Worm (Caenorhabditis elegans) whole organism, young adult: ENCODE results near the gene arf-1.

Experiments used
- B0019.2 ChIP-seq: fragments of 200-800 bp; sonication (Bioruptor generic); conservative IDR thresholded peaks from 2 replicates; pipeline ENCODE4 v1.3.6; 2022; ENCODE audit warnings: missing genetic modification reagents, missing genetic modification characterization, missing compliant biosample characterization
- F33H1.4 ChIP-seq: fragments of 200-800 bp; sonication (Bioruptor generic); IDR thresholded peaks from 2 replicates; pipeline ENCODE4 v1.3.6; 2022; ENCODE audit warnings: missing genetic modification reagents, missing genetic modification characterization, missing compliant biosample characterization
- F49E8.2 ChIP-seq: sonication (generic microtip); optimal IDR thresholded peaks from 3 replicates; lab custom pipeline; 2017; ENCODE audit warnings: missing genetic modification characterization, mild to moderate bottlenecking, missing compliant biosample characterization, antibody characterized with exemption, moderate library complexity; ENCODE audit not compliant: insufficient read depth
- F52B5.7 ChIP-seq: sonication (generic microtip); optimal IDR thresholded peaks from 2 replicates; lab custom pipeline; 2016; ENCODE audit warnings: mild to moderate bottlenecking, missing genetic modification characterization, missing compliant biosample characterization
- F55B11.4 ChIP-seq: sonication (generic microtip); optimal IDR thresholded peaks from 2 replicates; lab custom pipeline; 2016; ENCODE audit warnings: missing compliant biosample characterization, missing genetic modification characterization, borderline replicate concordance; ENCODE audit not compliant: insufficient read depth
- K12H6.12 ChIP-seq: fragments of 200-800 bp; sonication (Bioruptor generic); optimal IDR thresholded peaks from 2 replicates; lab custom pipeline; 2018; ENCODE audit warnings: mild to moderate bottlenecking, missing genetic modification characterization, missing compliant biosample characterization
- Y56A3A.18 ChIP-seq: fragments of 200-800 bp; sonication (Bioruptor generic); IDR thresholded peaks from 2 replicates; pipeline ENCODE4 v1.3.6; 2022; ENCODE audit warnings: missing genetic modification reagents, missing genetic modification characterization, missing compliant biosample characterization
- Y79H2A.3 ChIP-seq: fragments of 200-800 bp; sonication (Bioruptor generic); conservative IDR thresholded peaks from 2 replicates; pipeline ENCODE4 v1.3.6; 2022; ENCODE audit warnings: missing genetic modification reagents, missing genetic modification characterization, missing compliant biosample characterization
- ZK185.1 ChIP-seq: sonication (generic microtip); optimal IDR thresholded peaks from 2 replicates; lab custom pipeline; 2016; ENCODE audit warnings: mild to moderate bottlenecking, missing genetic modification characterization, missing compliant biosample characterization; ENCODE audit not compliant: poor library complexity, severe bottlenecking
- akir-1 ChIP-seq: fragments of 200-800 bp; sonication (Bioruptor generic); optimal IDR thresholded peaks from 2 replicates; lab custom pipeline; 2018; ENCODE audit warnings: mild to moderate bottlenecking, missing genetic modification characterization, moderate library complexity, missing compliant biosample characterization
- ama-1 ChIP-seq, 3 experiments: fragments of 150-350 bp in 1 of 3; sonication (generic microtip) in 2 of 3; optimal IDR thresholded peaks; 2 replicates each; lab custom pipeline; 2014 to 2018; ENCODE audit warnings: missing biosample characterization in 2 of 3, missing genetic modification characterization in 2 of 3, missing genetic modification reagents in 2 of 3
- aptf-3 ChIP-seq: fragments of 200-800 bp; sonication (Bioruptor generic); IDR thresholded peaks from 2 replicates; pipeline ENCODE4 v1.3.6; 2022; ENCODE audit warnings: missing genetic modification characterization, missing compliant biosample characterization
- athp-1 ChIP-seq: sonication (generic microtip); optimal IDR thresholded peaks from 2 replicates; lab custom pipeline; 2017; ENCODE audit warnings: mild to moderate bottlenecking, missing genetic modification characterization, missing compliant biosample characterization
- attf-3 ChIP-seq: fragments of 200-800 bp; sonication (Bioruptor generic); conservative IDR thresholded peaks from 2 replicates; pipeline ENCODE4 v1.3.6; 2022; ENCODE audit warnings: missing genetic modification reagents, missing genetic modification characterization, missing compliant biosample characterization
- attf-5 ChIP-seq: fragments of 200-800 bp; sonication (Bioruptor generic); optimal IDR thresholded peaks from 2 replicates; lab custom pipeline; 2018; ENCODE audit warnings: mild to moderate bottlenecking, missing genetic modification characterization, missing compliant biosample characterization
- ccch-3 ChIP-seq: fragments of 200-800 bp; sonication (Bioruptor generic); optimal IDR thresholded peaks from 2 replicates; lab custom pipeline; 2018; ENCODE audit warnings: mild to moderate bottlenecking, missing genetic modification characterization, missing compliant biosample characterization
- cebp-1 ChIP-seq, 2 experiments: fragments of 200-800 bp in 1 of 2; sonication (Bioruptor generic) in 1 of 2; sonication (generic microtip) in 1 of 2; IDR thresholded peaks in 1 of 2; optimal IDR thresholded peaks in 1 of 2; 2 replicates each; pipeline versions ENCODE4 v1.3.6 to Lab custom; 2017 to 2022; ENCODE audit warnings: missing compliant biosample characterization in 2 of 2, missing genetic modification characterization in 2 of 2, mild to moderate bottlenecking in 1 of 2, missing genetic modification reagents in 1 of 2, moderate library complexity in 1 of 2
- ceh-27 ChIP-seq: fragments of 200-800 bp; sonication (Bioruptor generic); optimal IDR thresholded peaks from 2 replicates; lab custom pipeline; 2018; ENCODE audit warnings: mild to moderate bottlenecking, missing genetic modification characterization, moderate library complexity, missing compliant biosample characterization
- ceh-58 ChIP-seq: fragments of 200-800 bp; sonication (Bioruptor generic); IDR thresholded peaks from 2 replicates; pipeline ENCODE4 v1.3.6; 2022; ENCODE audit warnings: missing genetic modification characterization, missing compliant biosample characterization
- dpff-1 ChIP-seq: sonication (generic microtip); optimal IDR thresholded peaks from 2 replicates; lab custom pipeline; 2017; ENCODE audit warnings: mild to moderate bottlenecking, missing genetic modification characterization, missing compliant biosample characterization
- egl-18 ChIP-seq: fragments of 200-800 bp; sonication (Bioruptor generic); IDR thresholded peaks from 2 replicates; pipeline ENCODE4 v1.3.6; 2022; ENCODE audit warnings: missing genetic modification reagents, missing genetic modification characterization, missing compliant biosample characterization
- hmg-1.2 ChIP-seq: fragments of 200-800 bp; sonication (Bioruptor generic); IDR thresholded peaks from 2 replicates; pipeline ENCODE4 v1.3.6; 2022; ENCODE audit warnings: missing genetic modification reagents, missing genetic modification characterization, missing compliant biosample characterization
- hmg-20 ChIP-seq: fragments of 200-800 bp; sonication (Bioruptor generic); IDR thresholded peaks from 2 replicates; pipeline ENCODE4 v1.3.6; 2022; ENCODE audit warnings: missing genetic modification reagents, missing genetic modification characterization, missing compliant biosample characterization
- hrde-1 ChIP-seq: sonication (generic microtip); optimal IDR thresholded peaks from 2 replicates; lab custom pipeline; 2016; ENCODE audit warnings: missing genetic modification characterization, mild to moderate bottlenecking, missing compliant biosample characterization, moderate library complexity, missing genotype, missing genetic modification reagents, borderline replicate concordance
- let-526 ChIP-seq: fragments of 200-800 bp; sonication (Bioruptor generic); IDR thresholded peaks from 2 replicates; pipeline ENCODE4 v1.3.6; 2022; ENCODE audit warnings: missing genetic modification reagents, missing genetic modification characterization, missing compliant biosample characterization
- lin-40 ChIP-seq: sonication (generic microtip); optimal IDR thresholded peaks from 2 replicates; lab custom pipeline; 2016; ENCODE audit warnings: missing genetic modification characterization, mild to moderate bottlenecking, missing compliant biosample characterization, missing genotype, missing genetic modification reagents
- lsl-1 ChIP-seq: fragments of 200-800 bp; sonication (Bioruptor generic); optimal IDR thresholded peaks from 2 replicates; lab custom pipeline; 2018; ENCODE audit warnings: mild to moderate bottlenecking, missing genetic modification characterization, moderate library complexity, missing compliant biosample characterization
- madf-3 ChIP-seq: fragments of 200-800 bp; sonication (Bioruptor generic); IDR thresholded peaks from 2 replicates; pipeline ENCODE4 v1.3.6; 2022; ENCODE audit warnings: missing genetic modification reagents, missing genetic modification characterization, missing compliant biosample characterization
- madf-8 ChIP-seq: fragments of 200-800 bp; sonication (Bioruptor generic); conservative IDR thresholded peaks from 2 replicates; pipeline ENCODE4 v1.3.6; 2022; ENCODE audit warnings: missing genetic modification reagents, missing genetic modification characterization, missing compliant biosample characterization
- mes-4 ChIP-seq: sonication (generic microtip); optimal IDR thresholded peaks from 2 replicates; lab custom pipeline; 2016; ENCODE audit warnings: missing genotype, missing genetic modification characterization, missing compliant biosample characterization
- nfyb-1 ChIP-seq: fragments of 200-800 bp; sonication (Bioruptor generic); IDR thresholded peaks from 2 replicates; pipeline ENCODE4 v1.3.6; 2022; ENCODE audit warnings: missing genetic modification reagents, missing genetic modification characterization, missing compliant biosample characterization
- nhr-27 ChIP-seq: fragments of 200-800 bp; sonication (Bioruptor generic); optimal IDR thresholded peaks from 2 replicates; lab custom pipeline; 2018; ENCODE audit warnings: mild to moderate bottlenecking, missing genetic modification characterization, moderate library complexity, missing compliant biosample characterization
- pha-4 ChIP-seq: fragments of 150-350 bp; sonication (generic microtip); optimal IDR thresholded peaks from 2 replicates; lab custom pipeline; 2014; ENCODE audit warnings: missing biosample characterization, missing genetic modification reagents, missing genetic modification characterization
- snpc-1.1 ChIP-seq: sonication (generic microtip); optimal IDR thresholded peaks from 2 replicates; lab custom pipeline; 2017; ENCODE audit warnings: missing genetic modification characterization, mild to moderate bottlenecking, missing compliant biosample characterization, antibody characterized with exemption, moderate library complexity, missing genotype, missing genetic modification reagents; ENCODE audit not compliant: insufficient read depth
- snpc-1.3 ChIP-seq: sonication (generic microtip); optimal IDR thresholded peaks from 2 replicates; lab custom pipeline; 2017; ENCODE audit warnings: missing genetic modification characterization, mild to moderate bottlenecking, missing compliant biosample characterization, antibody characterized with exemption, moderate library complexity, missing genotype, missing genetic modification reagents; ENCODE audit not compliant: insufficient read depth
- snpc-4 ChIP-seq, 5 experiments: fragments of 150-350 bp in 1 of 5; sonication (generic microtip) in 4 of 5; optimal IDR thresholded peaks; 2 replicates each; lab custom pipeline; 2014 to 2018; ENCODE audit warnings: missing genetic modification characterization in 5 of 5, missing biosample characterization in 3 of 5, antibody characterized with exemption in 2 of 5, mild to moderate bottlenecking in 2 of 5, missing compliant biosample characterization in 2 of 5, missing genotype in 2 of 5, moderate library complexity in 2 of 5, missing genetic modification reagents in 1 of 5
- somi-1 ChIP-seq: fragments of 200-800 bp; sonication (Bioruptor generic); optimal IDR thresholded peaks from 2 replicates; lab custom pipeline; 2018; ENCODE audit warnings: mild to moderate bottlenecking, missing genetic modification characterization, missing compliant biosample characterization
- sptf-2 ChIP-seq: fragments of 200-800 bp; sonication (Bioruptor generic); optimal IDR thresholded peaks from 2 replicates; lab custom pipeline; 2018; ENCODE audit warnings: mild to moderate bottlenecking, missing genetic modification characterization, missing compliant biosample characterization
- tbx-9 ChIP-seq: sonication (generic microtip); optimal IDR thresholded peaks from 2 replicates; lab custom pipeline; 2016; ENCODE audit warnings: borderline replicate concordance, missing genetic modification characterization, inconsistent platforms, missing compliant biosample characterization
- unc-62 ChIP-seq: fragments of 150-350 bp; optimal IDR thresholded peaks from 2 replicates; lab custom pipeline; 2014; ENCODE audit warnings: missing biosample characterization, missing genetic modification reagents, missing genetic modification characterization
- xnd-1 ChIP-seq: sonication (generic microtip); optimal IDR thresholded peaks from 2 replicates; lab custom pipeline; 2016; ENCODE audit warnings: missing genotype, missing genetic modification reagents, missing genetic modification characterization, missing compliant biosample characterization
- ztf-26 ChIP-seq: sonication (generic microtip); optimal IDR thresholded peaks from 2 replicates; lab custom pipeline; 2017; ENCODE audit warnings: missing genetic modification characterization, missing compliant biosample characterization
- ztf-3 ChIP-seq: fragments of 200-800 bp; sonication (Bioruptor generic); optimal IDR thresholded peaks from 2 replicates; lab custom pipeline; 2018; ENCODE audit warnings: mild to moderate bottlenecking, missing genetic modification characterization, missing compliant biosample characterization

Gene arf-1

ce11 chrIII:5680141-5680540 lies 34.5 kb upstream of the arf-1 start, which contains the start of gene pst-2 (continued):
- no peak for TF ChIP-seq let-526 (GFP tag; lab: Robert Waterston, UW)
- peak; percentile 22; the same call in 1 of the 2 replicates for TF ChIP-seq F33H1.4 (GFP tag; lab: Robert Waterston, UW)
- 0 out of 2 replicates have a peak, but pooled peaks have one; percentile 6 for TF ChIP-seq hmg-1.2
- no peak for TF ChIP-seq lsl-1 (GFP tag; lab: Kevin White, UChicago)
- TF ChIP-seq ceh-27 (GFP tag; lab: Kevin White, UChicago): no peak
- TF ChIP-seq hrde-1: peak; percentile 74
- TF ChIP-seq ceh-58 (GFP tag; lab: Robert Waterston, UW): peak; percentile 67; the same call in 1 of the 2 replicates
- no peak for TF ChIP-seq Y79H2A.3 (GFP tag; lab: Robert Waterston, UW)
- no peak for TF ChIP-seq athp-1 (tag; lab: Kevin White, UChicago)
- TF ChIP-seq ccch-3 (GFP tag; lab: Kevin White, UChicago): no peak
- no peak; the same call in 1 of the 2 replicates for TF ChIP-seq Y56A3A.18
- TF ChIP-seq ztf-3 (GFP tag; lab: Kevin White, UChicago): no peak
- no peak for TF ChIP-seq B0019.2
- TF ChIP-seq madf-8 (GFP tag; lab: Robert Waterston, UW): no peak

DNA sequence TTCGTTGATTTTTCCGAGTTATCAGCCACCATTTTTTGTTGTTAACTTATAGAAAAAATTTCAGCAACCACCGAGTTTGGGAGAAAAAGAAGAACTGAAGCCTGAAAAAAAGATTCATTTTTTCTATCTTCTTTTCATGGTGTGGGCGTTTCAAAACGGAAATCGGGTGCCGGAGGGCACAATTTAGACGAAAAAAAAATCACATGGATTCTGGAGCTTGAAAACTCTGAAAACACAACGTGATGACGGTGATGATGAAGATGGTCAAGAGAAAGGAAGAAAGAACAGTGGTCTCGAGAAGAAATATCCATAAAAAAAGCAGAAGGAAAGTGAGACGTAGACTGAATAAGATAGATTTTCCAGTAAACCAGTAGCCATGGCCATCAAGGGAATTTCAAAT lies 30.7 kb upstream of the arf-1 start, which contains the start of gene rcan-1:
Gene rcan-1 (minus strand): TSS at position 101 of the 400 bp plus-strand sequence.
- TF ChIP-seq lin-40 (tag; lab: Kevin White, UChicago) (no peak), unc-62 (GFP tag; lab: Kevin White, UChicago) (no peak), pha-4 (tag; lab: Kevin White, UChicago) (no peak), hmg-20 (GFP tag; lab: Robert Waterston, UW) (no peak), somi-1 (GFP tag; lab: Kevin White, UChicago) (no peak), mes-4 (tag; lab: Kevin White, UChicago) (no peak), akir-1 (no peak), nfyb-1 (GFP tag; lab: Robert Waterston, UW) (no peak), K12H6.12 (tag; lab: Kevin White, UChicago) (no peak), egl-18 (GFP tag; lab: Robert Waterston, UW) (no peak), madf-3 (GFP tag; lab: Robert Waterston, UW) (no peak), snpc-4 (GFP tag; optimal IDR thresholded peaks at IDR 0.05; lab: Kevin White, UChicago) (no peak), snpc-4 (tag; optimal IDR thresholded peaks at IDR 0.05; lab: Kevin White, UChicago) (no peak), snpc-1.1 (tag; lab: Kevin White, UChicago) (no peak), F49E8.2 (tag; lab: Kevin White, UChicago) (no peak), aptf-3 (no peak), sptf-2 (GFP tag; lab: Kevin White, UChicago) (no peak)

ce11 chrIII:5688246-5688645 lies 26.4 kb upstream of the arf-1 start:
- no peak for TF ChIP-seq lsl-1 (GFP tag; lab: Kevin White, UChicago)
- TF ChIP-seq F52B5.7 (tag; lab: Kevin White, UChicago): no peak
- no peak for TF ChIP-seq xnd-1 (tag; lab: Kevin White, UChicago)
- TF ChIP-seq snpc-1.3: no peak
- 0 out of 2 replicates have a peak, but pooled peaks have one; percentile 13 for TF ChIP-seq attf-3 (GFP tag; lab: Robert Waterston, UW)
- TF ChIP-seq dpff-1 (tag; lab: Kevin White, UChicago): no peak
- no peak for TF ChIP-seq F55B11.4 (tag; lab: Kevin White, UChicago)
- TF ChIP-seq F49E8.2 (tag; lab: Kevin White, UChicago): no peak
- peak; percentile 5 for TF ChIP-seq attf-5 (GFP tag; lab: Kevin White, UChicago)
- TF ChIP-seq ZK185.1 (tag; lab: Kevin White, UChicago): peak; percentile 6
- no peak for TF ChIP-seq nhr-27 (tag; lab: Kevin White, UChicago)
- TF ChIP-seq hrde-1: no peak
- TF ChIP-seq tbx-9 (tag; lab: Kevin White, UChicago): no peak
- TF ChIP-seq ama-1 (optimal IDR thresholded peaks at IDR 0.05; lab: Kevin White, UChicago): no peak
- TF ChIP-seq ama-1 (GFP tag; optimal IDR thresholded peaks at IDR 0.05; lab: Kevin White, UChicago): no peak
- no peak for TF ChIP-seq cebp-1 (GFP tag; IDR thresholded peaks at IDR 0.05; lab: Robert Waterston, UW)
- TF ChIP-seq cebp-1 (tag; optimal IDR thresholded peaks at IDR 0.05; lab: Kevin White, UChicago): peak; percentile 67
- TF ChIP-seq K12H6.12 (tag; lab: Kevin White, UChicago): peak; percentile 47
- no peak for TF ChIP-seq ztf-26 (tag; lab: Kevin White, UChicago)
